Worm (Caenorhabditis elegans): ENCODE data around the gene srg-9.
A peak's percentile ranks its signal among the peaks of the same experiment; 100 is the strongest.

srg-9 gene

DNA sequence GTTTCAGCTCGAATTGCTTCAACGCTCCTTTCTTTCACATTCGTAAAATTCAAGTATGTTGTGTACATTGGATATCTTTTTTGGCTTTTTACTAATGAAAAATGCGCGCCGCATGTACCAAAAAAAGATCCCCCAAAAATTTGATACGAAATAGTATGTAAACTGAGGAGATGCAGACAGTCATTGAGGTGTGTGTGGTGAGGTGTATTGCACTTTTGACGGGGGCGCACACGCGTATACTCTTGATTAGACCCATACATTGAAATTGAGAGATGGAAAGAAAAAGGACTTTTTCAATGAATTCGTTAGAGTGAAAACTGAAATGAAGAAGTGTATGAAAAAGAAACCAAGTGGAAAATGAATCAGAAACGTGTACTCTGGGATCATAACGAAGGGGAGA lies 35.2 kb downstream of the srg-9 start:
- TF ChIP-seq ceh-9 (tag; optimal IDR thresholded peaks at IDR 0.05) (no peak), ztf-4 (tag; optimal IDR thresholded peaks at IDR 0.05) (no peak), aly-2 (tag; optimal IDR thresholded peaks at IDR 0.05) (no peak), nfya-1 (tag; optimal IDR thresholded peaks at IDR 0.05; ENCODE audit: insufficient read depth) (no peak), fos-1 (tag; optimal IDR thresholded peaks at IDR 0.05) (no peak), nhr-77 (tag; optimal IDR thresholded peaks at IDR 0.05) (no peak), R02D3.7 (tag; optimal IDR thresholded peaks at IDR 0.05) (no peak), fkh-10 (GFP tag; optimal IDR thresholded peaks at IDR 0.05) (no peak), ZK546.5 (tag; optimal IDR thresholded peaks at IDR 0.05) (no peak), nhr-43 (tag; optimal IDR thresholded peaks at IDR 0.05; ENCODE audit: poor library complexity, severe bottlenecking) (no peak), nhr-76 (tag; optimal IDR thresholded peaks at IDR 0.05) (no peak)

ce11 chrIII:6216833-6217466 lies 39.6 kb downstream of the srg-9 start, which contains the start of gene hot-4:
hot-4 (plus strand) TSS chrIII:6217416.
- no peak for TF ChIP-seq fkh-2 (tag; optimal IDR thresholded peaks at IDR 0.05)
- no peak for TF ChIP-seq pha-4 (tag; optimal IDR thresholded peaks at IDR 0.05)
- no peak for TF ChIP-seq nfya-1 (tag; optimal IDR thresholded peaks at IDR 0.05; ENCODE audit: insufficient read depth)
- TF ChIP-seq egl-27 (tag; optimal IDR thresholded peaks at IDR 0.05) = no peak
- TF ChIP-seq ZK546.5 (tag; optimal IDR thresholded peaks at IDR 0.05) = no peak
- TF ChIP-seq lsy-12 (tag; optimal IDR thresholded peaks at IDR 0.05) = no peak
- no peak for TF ChIP-seq ceh-82 (tag; optimal IDR thresholded peaks at IDR 0.05)
- no peak for TF ChIP-seq R02D3.7 (tag; optimal IDR thresholded peaks at IDR 0.05)
- TF ChIP-seq nhr-237 (tag; optimal IDR thresholded peaks at IDR 0.05) = no peak
- TF ChIP-seq nhr-43 (tag; optimal IDR thresholded peaks at IDR 0.05; ENCODE audit: poor library complexity, severe bottlenecking) = no peak
- no peak for TF ChIP-seq nhr-11 (tag; optimal IDR thresholded peaks at IDR 0.05)
- TF ChIP-seq jun-1 (tag; optimal IDR thresholded peaks at IDR 0.05) = no peak
- TF ChIP-seq ama-1 (optimal IDR thresholded peaks at IDR 0.05) = no peak

DNA sequence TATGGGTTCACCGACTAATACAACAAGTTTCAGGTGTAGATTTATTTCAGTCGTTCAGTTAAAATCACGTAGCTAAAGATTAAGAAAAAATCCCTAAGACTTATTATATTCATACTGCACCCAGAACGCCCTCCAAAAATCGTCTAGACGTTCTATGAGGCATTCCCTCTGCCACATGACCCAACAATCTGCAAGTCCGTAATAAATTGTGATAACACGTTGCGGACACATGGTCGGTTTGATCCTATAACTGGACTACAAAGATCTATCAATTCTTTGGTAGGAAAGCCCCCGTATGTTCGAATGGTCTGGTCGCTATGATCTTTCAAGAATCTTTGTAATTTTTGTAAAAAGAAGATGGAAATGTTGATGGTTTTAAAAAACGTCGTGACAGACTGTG lies 40.6 kb downstream of the srg-9 start:
- TF ChIP-seq nhr-23 (tag; optimal IDR thresholded peaks at IDR 0.05) (peak; percentile 36), ZK546.5 (tag; optimal IDR thresholded peaks at IDR 0.05) (no peak), nhr-12 (tag; optimal IDR thresholded peaks at IDR 0.05) (no peak), mdl-1 (tag; optimal IDR thresholded peaks at IDR 0.05) (peak; percentile 14), hmg-11 (tag; optimal IDR thresholded peaks at IDR 0.05) (no peak), pha-4 (tag; optimal IDR thresholded peaks at IDR 0.05) (no peak), nhr-43 (tag; optimal IDR thresholded peaks at IDR 0.05; ENCODE audit: poor library complexity, severe bottlenecking) (peak; percentile 92)

DNA sequence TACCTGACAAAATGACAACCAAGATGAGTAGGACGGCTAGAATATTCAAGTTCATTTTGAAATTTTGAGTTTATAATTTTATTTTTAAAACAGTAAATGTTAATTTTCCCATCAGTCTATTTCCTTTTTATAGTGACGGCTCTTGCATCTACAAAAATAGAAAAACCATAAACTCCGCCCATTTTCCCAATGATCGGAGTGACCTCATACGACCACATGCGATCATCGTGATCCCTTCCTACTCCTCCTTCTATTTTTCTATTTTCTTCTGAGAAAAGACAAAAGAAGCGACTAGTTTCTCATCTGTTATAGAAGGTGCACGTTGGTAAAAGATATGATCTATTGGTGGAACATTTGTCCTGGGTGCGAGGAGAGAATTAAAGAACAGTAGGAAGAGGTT lies 41.1 kb downstream of the srg-9 start, which contains the start of gene C23G10.11:
Gene C23G10.11, minus strand, starts transcription at position 101 of the 400 bp plus-strand sequence.
- TF ChIP-seq nhr-77 (tag; optimal IDR thresholded peaks at IDR 0.05) = no peak
- no peak for TF ChIP-seq ztf-11 (tag; optimal IDR thresholded peaks at IDR 0.05)
- no peak for TF ChIP-seq elt-2 (tag; optimal IDR thresholded peaks at IDR 0.05)
- no peak for TF ChIP-seq nhr-28 (tag; optimal IDR thresholded peaks at IDR 0.05)
- no peak for TF ChIP-seq elt-3 (tag; optimal IDR thresholded peaks at IDR 0.05)
- no peak for TF ChIP-seq nhr-25 (tag; optimal IDR thresholded peaks at IDR 0.05)
- no peak for TF ChIP-seq nhr-12 (tag; optimal IDR thresholded peaks at IDR 0.05)
- TF ChIP-seq ZK546.5 (tag; optimal IDR thresholded peaks at IDR 0.05) = no peak

DNA sequence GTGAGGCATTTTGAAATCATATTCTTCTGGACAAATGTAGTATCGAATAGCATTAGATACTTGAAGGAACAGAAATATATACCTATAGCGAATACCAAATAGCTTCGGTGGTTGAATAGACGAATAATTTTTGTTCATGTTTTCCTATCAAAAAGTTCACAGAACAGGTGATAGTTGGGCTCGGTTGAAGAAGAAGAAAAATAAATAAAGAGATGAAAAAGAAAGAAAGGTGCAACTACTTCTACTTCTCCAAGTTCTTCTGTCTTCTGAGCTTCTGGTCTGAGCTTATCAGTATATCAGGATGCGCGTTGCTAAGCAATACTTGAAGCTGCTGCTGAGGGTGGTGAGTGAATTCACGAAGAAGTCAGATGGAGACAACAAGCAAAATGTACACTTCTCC lies 42.7 kb downstream of the srg-9 start, which contains the start of gene C23G10.10:
Gene C23G10.10, minus strand, starts transcription at position 101 of the 400 bp plus-strand sequence.
- TF ChIP-seq ama-1 (optimal IDR thresholded peaks at IDR 0.05) = no peak
- TF ChIP-seq pha-4 (tag; optimal IDR thresholded peaks at IDR 0.05) = no peak
- TF ChIP-seq egl-27 (tag; optimal IDR thresholded peaks at IDR 0.05) = no peak
- no peak for TF ChIP-seq ztf-4 (tag; optimal IDR thresholded peaks at IDR 0.05)
- no peak for TF ChIP-seq hmg-11 (tag; optimal IDR thresholded peaks at IDR 0.05)
- no peak for TF ChIP-seq sea-2 (GFP tag; optimal IDR thresholded peaks at IDR 0.05)
- no peak for TF ChIP-seq jun-1 (tag; optimal IDR thresholded peaks at IDR 0.05)
- no peak for TF ChIP-seq nhr-77 (tag; optimal IDR thresholded peaks at IDR 0.05)
- no peak for TF ChIP-seq nhr-237 (tag; optimal IDR thresholded peaks at IDR 0.05)

All from whole organism, L3 larva.